Fruit fly (Drosophila melanogaster): ENCODE results near the gene CG42486.

DNA sequence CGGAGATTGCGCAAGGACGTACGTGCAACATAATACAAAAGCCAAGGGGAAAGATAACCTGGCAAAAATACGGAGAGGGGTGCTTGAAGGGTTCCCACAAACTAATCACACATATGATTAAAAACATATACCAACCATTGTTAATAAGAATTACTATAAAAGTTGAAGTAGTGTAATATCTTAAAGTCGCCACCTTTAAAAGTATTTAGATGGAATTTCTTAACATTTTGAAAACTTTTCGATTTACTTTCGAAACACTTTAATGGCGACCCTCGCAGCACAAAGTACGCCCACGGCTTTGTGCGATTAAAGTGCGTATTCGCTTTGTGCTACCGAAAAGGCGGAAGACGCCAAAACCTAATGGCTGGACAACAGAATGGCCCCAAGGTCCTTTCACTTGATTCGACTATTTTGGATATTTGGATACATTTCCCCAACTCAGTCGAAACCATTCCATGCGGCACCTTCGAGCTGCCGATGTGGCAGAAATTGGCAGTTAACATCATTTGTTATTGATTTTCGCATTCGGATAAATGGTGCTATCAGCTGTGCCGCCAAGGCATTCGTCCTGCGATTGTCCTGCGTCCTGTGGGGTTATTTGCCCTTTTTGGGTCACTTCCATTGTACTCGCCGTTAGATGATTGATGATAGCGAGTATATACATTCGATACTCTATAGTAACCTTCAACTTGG is 19.3 kb upstream of the CG42486 start:
- TF ChIP-seq CG32121 (GFP tag; IDR thresholded peaks at IDR 0.05) (no peak), gl (tag; optimal IDR thresholded peaks at IDR 0.05) (no peak), EcR (GFP tag; optimal IDR thresholded peaks at IDR 0.05) (no peak), CG15710 (tag; optimal IDR thresholded peaks at IDR 0.05) (no peak), Snoo (tag; optimal IDR thresholded peaks at IDR 0.05) (no peak), CG8159 (tag; optimal IDR thresholded peaks at IDR 0.05) (no peak), D1 (tag; optimal IDR thresholded peaks at IDR 0.05) (no peak), CG10348 (GFP tag; IDR thresholded peaks at IDR 0.05) (no peak), CG34367 (tag; optimal IDR thresholded peaks at IDR 0.05) (no peak), CG8301 (tag; optimal IDR thresholded peaks at IDR 0.05) (no peak), CG13204 (GFP tag; optimal IDR thresholded peaks at IDR 0.05) (no peak), CG12605 (GFP tag; IDR thresholded peaks at IDR 0.05) (no peak), CG17806 (tag; optimal IDR thresholded peaks at IDR 0.05) (no peak), CG4496 (GFP tag; IDR thresholded peaks at IDR 0.05) (no peak)

All from whole organism, pupa.